Worm (Caenorhabditis elegans) whole organism, young adult: ENCODE results near the gene clk-2.

Source experiments
- C06A6.2 ChIP-seq: fragments of 200-800 bp; sonication (Bioruptor generic); conservative IDR thresholded peaks from 2 replicates; pipeline ENCODE4 v1.3.6; 2022; ENCODE audit warnings: missing genetic modification characterization, missing compliant biosample characterization
- C17E4.6 ChIP-seq: fragments of 200-800 bp; sonication (Bioruptor generic); IDR thresholded peaks from 2 replicates; pipeline ENCODE4 v1.3.6; 2022; ENCODE audit warnings: missing genetic modification reagents, missing genetic modification characterization, missing compliant biosample characterization
- F10E7.11 ChIP-seq: sonication (generic microtip); optimal IDR thresholded peaks from 2 replicates; lab custom pipeline; 2017; ENCODE audit warnings: mild to moderate bottlenecking, missing genetic modification characterization, moderate library complexity, missing compliant biosample characterization
- F22D6.2 ChIP-seq: sonication (generic microtip); optimal IDR thresholded peaks from 2 replicates; lab custom pipeline; 2016; ENCODE audit warnings: mild to moderate bottlenecking, missing genetic modification characterization, missing compliant biosample characterization
- F39B2.1 ChIP-seq: fragments of 200-800 bp; sonication (Bioruptor generic); IDR thresholded peaks from 2 replicates; pipeline ENCODE4 v1.3.6; 2022; ENCODE audit warnings: missing genetic modification reagents, missing genetic modification characterization, missing compliant biosample characterization
- F57A8.1 ChIP-seq: fragments of 200-800 bp; sonication (Bioruptor generic); optimal IDR thresholded peaks from 2 replicates; lab custom pipeline; 2018; ENCODE audit warnings: mild to moderate bottlenecking, missing genetic modification characterization, moderate library complexity, missing compliant biosample characterization
- F57C9.4 ChIP-seq: sonication (generic microtip); optimal IDR thresholded peaks from 2 replicates; lab custom pipeline; 2017; ENCODE audit warnings: mild to moderate bottlenecking, missing genetic modification characterization, missing compliant biosample characterization
- K11D2.4 ChIP-seq: fragments of 200-800 bp; sonication (Bioruptor generic); IDR thresholded peaks from 2 replicates; pipeline ENCODE4 v1.3.6; 2022; ENCODE audit warnings: missing genetic modification reagents, missing genetic modification characterization, missing compliant biosample characterization
- T26A5.8 ChIP-seq: sonication (generic microtip); optimal IDR thresholded peaks from 2 replicates; lab custom pipeline; 2016; ENCODE audit warnings: missing genetic modification characterization, missing compliant biosample characterization
- Y67H2A.10 ChIP-seq: fragments of 200-800 bp; sonication (Bioruptor generic); conservative IDR thresholded peaks from 2 replicates; pipeline ENCODE4 v1.3.6; 2022; ENCODE audit warnings: missing genetic modification reagents, missing genetic modification characterization, missing compliant biosample characterization
- Y79H2A.3 ChIP-seq: fragments of 200-800 bp; sonication (Bioruptor generic); conservative IDR thresholded peaks from 2 replicates; pipeline ENCODE4 v1.3.6; 2022; ENCODE audit warnings: missing genetic modification reagents, missing genetic modification characterization, missing compliant biosample characterization
- ZK185.1 ChIP-seq: sonication (generic microtip); optimal IDR thresholded peaks from 2 replicates; lab custom pipeline; 2016; ENCODE audit warnings: mild to moderate bottlenecking, missing genetic modification characterization, missing compliant biosample characterization; ENCODE audit not compliant: poor library complexity, severe bottlenecking
- aptf-2 ChIP-seq: fragments of 200-800 bp; sonication (Bioruptor generic); conservative IDR thresholded peaks from 2 replicates; pipeline ENCODE4 v1.3.6; 2022; ENCODE audit warnings: missing genetic modification reagents, missing genetic modification characterization, missing compliant biosample characterization
- aptf-3 ChIP-seq: fragments of 200-800 bp; sonication (Bioruptor generic); IDR thresholded peaks from 2 replicates; pipeline ENCODE4 v1.3.6; 2022; ENCODE audit warnings: missing genetic modification characterization, missing compliant biosample characterization
- athp-1 ChIP-seq: sonication (generic microtip); optimal IDR thresholded peaks from 2 replicates; lab custom pipeline; 2017; ENCODE audit warnings: mild to moderate bottlenecking, missing genetic modification characterization, missing compliant biosample characterization
- ccch-3 ChIP-seq: fragments of 200-800 bp; sonication (Bioruptor generic); optimal IDR thresholded peaks from 2 replicates; lab custom pipeline; 2018; ENCODE audit warnings: mild to moderate bottlenecking, missing genetic modification characterization, missing compliant biosample characterization
- ceh-40 ChIP-seq: fragments of 200-800 bp; sonication (Bioruptor generic); IDR thresholded peaks from 2 replicates; pipeline ENCODE4 v1.3.6; 2022; ENCODE audit warnings: missing genetic modification characterization, missing compliant biosample characterization
- ets-4 ChIP-seq: fragments of 200-800 bp; sonication (Bioruptor generic); optimal IDR thresholded peaks from 2 replicates; lab custom pipeline; 2018; ENCODE audit warnings: mild to moderate bottlenecking, missing genetic modification characterization, missing compliant biosample characterization
- him-1 ChIP-seq: sonication (generic microtip); optimal IDR thresholded peaks from 2 replicates; lab custom pipeline; 2016; ENCODE audit warnings: missing genotype, missing genetic modification reagents, missing genetic modification characterization, missing compliant biosample characterization
- hlh-26 ChIP-seq: fragments of 200-800 bp; sonication (Bioruptor generic); conservative IDR thresholded peaks from 2 replicates; pipeline ENCODE4 v1.3.6; 2022; ENCODE audit warnings: missing genetic modification reagents, missing genetic modification characterization, missing compliant biosample characterization
- let-526 ChIP-seq: fragments of 200-800 bp; sonication (Bioruptor generic); IDR thresholded peaks from 2 replicates; pipeline ENCODE4 v1.3.6; 2022; ENCODE audit warnings: missing genetic modification reagents, missing genetic modification characterization, missing compliant biosample characterization
- lin-40 ChIP-seq: sonication (generic microtip); optimal IDR thresholded peaks from 2 replicates; lab custom pipeline; 2016; ENCODE audit warnings: missing genetic modification characterization, mild to moderate bottlenecking, missing compliant biosample characterization, missing genotype, missing genetic modification reagents
- madf-10 ChIP-seq: sonication (generic microtip); optimal IDR thresholded peaks from 2 replicates; lab custom pipeline; 2016; ENCODE audit warnings: mild to moderate bottlenecking, missing genetic modification characterization, missing compliant biosample characterization
- mes-4 ChIP-seq: sonication (generic microtip); optimal IDR thresholded peaks from 2 replicates; lab custom pipeline; 2016; ENCODE audit warnings: missing genotype, missing genetic modification characterization, missing compliant biosample characterization
- nfya-1 ChIP-seq: sonication (generic microtip); optimal IDR thresholded peaks from 2 replicates; lab custom pipeline; 2017; ENCODE audit warnings: antibody characterized with exemption, missing compliant biosample characterization, missing genetic modification characterization, borderline replicate concordance; ENCODE audit not compliant: insufficient read depth
- nhr-179 ChIP-seq: sonication (generic microtip); optimal IDR thresholded peaks from 2 replicates; lab custom pipeline; 2016; ENCODE audit warnings: mild to moderate bottlenecking, missing genetic modification characterization, missing compliant biosample characterization
- pbrm-1 ChIP-seq: fragments of 200-800 bp; sonication (Bioruptor generic); IDR thresholded peaks from 2 replicates; pipeline ENCODE4 v1.3.6; 2022; ENCODE audit warnings: missing genetic modification reagents, missing genetic modification characterization, missing compliant biosample characterization
- rec-8 ChIP-seq, 2 experiments: sonication (generic microtip); optimal IDR thresholded peaks; 2 replicates each; lab custom pipeline; 2016; ENCODE audit warnings: mild to moderate bottlenecking in 2 of 2, missing genetic modification characterization in 2 of 2, missing genetic modification reagents in 2 of 2, missing genotype in 2 of 2, missing biosample characterization in 1 of 2, missing compliant biosample characterization in 1 of 2, moderate library complexity in 1 of 2
- sea-2 ChIP-seq: fragments of 200-800 bp; sonication (Bioruptor generic); IDR thresholded peaks from 2 replicates; pipeline ENCODE4 v1.3.6; 2022; ENCODE audit warnings: missing genetic modification characterization, missing compliant biosample characterization
- snpc-4 ChIP-seq, 5 experiments: fragments of 150-350 bp in 1 of 5; sonication (generic microtip) in 4 of 5; optimal IDR thresholded peaks; 2 replicates each; lab custom pipeline; 2014 to 2018; ENCODE audit warnings: missing genetic modification characterization in 5 of 5, missing biosample characterization in 3 of 5, antibody characterized with exemption in 2 of 5, mild to moderate bottlenecking in 2 of 5, missing compliant biosample characterization in 2 of 5, missing genotype in 2 of 5, moderate library complexity in 2 of 5, missing genetic modification reagents in 1 of 5
- somi-1 ChIP-seq: fragments of 200-800 bp; sonication (Bioruptor generic); optimal IDR thresholded peaks from 2 replicates; lab custom pipeline; 2018; ENCODE audit warnings: mild to moderate bottlenecking, missing genetic modification characterization, missing compliant biosample characterization
- tbx-9 ChIP-seq: sonication (generic microtip); optimal IDR thresholded peaks from 2 replicates; lab custom pipeline; 2016; ENCODE audit warnings: borderline replicate concordance, missing genetic modification characterization, inconsistent platforms, missing compliant biosample characterization
- ztf-26 ChIP-seq: sonication (generic microtip); optimal IDR thresholded peaks from 2 replicates; lab custom pipeline; 2017; ENCODE audit warnings: missing genetic modification characterization, missing compliant biosample characterization

clk-2 gene

DNA sequence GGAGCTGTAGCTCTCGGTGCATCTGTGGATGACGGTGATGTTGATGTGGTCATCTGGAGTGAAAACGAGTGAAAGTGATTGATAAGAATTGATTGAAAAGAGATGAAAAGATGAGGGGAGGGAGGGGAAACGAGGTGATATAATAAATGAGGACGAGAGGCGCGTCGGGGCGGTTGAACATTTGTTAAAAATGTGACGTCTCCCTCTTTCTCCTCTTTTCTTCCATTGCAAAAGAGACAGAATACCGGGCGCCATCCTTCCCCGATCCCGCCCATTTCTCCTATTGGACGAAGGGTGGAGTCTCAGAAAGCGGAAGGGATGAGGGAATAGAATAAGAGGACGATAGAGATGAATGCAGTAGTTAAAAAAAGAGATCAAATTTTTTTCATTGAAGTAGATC is 16.3 kb upstream of the clk-2 start:
- TF ChIP-seq lin-40 (tag; lab: Kevin White, UChicago) (no peak), F57C9.4 (no peak), snpc-4 (GFP tag; optimal IDR thresholded peaks at IDR 0.05; lab: Kevin White, UChicago) (no peak), snpc-4 (tag; optimal IDR thresholded peaks at IDR 0.05; lab: Kevin White, UChicago) (no peak)

DNA sequence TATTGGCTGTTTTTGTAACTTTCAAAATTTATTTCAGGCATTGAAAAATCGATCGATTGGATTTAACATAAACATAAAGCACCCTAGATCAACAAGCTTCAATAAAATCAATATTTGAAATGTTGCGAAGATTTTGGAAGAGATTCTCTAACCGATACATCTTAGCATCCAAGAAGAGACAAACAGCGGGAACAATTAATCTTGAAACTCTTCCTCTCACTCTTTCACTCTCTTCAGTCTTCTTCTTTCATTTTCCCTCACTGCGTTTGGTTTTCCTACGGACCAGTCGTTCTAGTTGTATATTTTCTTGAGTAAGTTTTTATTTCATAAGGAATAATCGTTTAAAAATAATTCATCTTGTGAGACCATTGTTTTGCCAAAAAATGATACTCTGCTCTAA is 14.7 kb upstream of the clk-2 start:
- TF ChIP-seq F57C9.4 (no peak), ZK185.1 (tag; lab: Kevin White, UChicago) (no peak), F10E7.11 (tag; lab: Kevin White, UChicago) (no peak), K11D2.4 (GFP tag; lab: Robert Waterston, UW) (no peak), F57A8.1 (no peak)

DNA sequence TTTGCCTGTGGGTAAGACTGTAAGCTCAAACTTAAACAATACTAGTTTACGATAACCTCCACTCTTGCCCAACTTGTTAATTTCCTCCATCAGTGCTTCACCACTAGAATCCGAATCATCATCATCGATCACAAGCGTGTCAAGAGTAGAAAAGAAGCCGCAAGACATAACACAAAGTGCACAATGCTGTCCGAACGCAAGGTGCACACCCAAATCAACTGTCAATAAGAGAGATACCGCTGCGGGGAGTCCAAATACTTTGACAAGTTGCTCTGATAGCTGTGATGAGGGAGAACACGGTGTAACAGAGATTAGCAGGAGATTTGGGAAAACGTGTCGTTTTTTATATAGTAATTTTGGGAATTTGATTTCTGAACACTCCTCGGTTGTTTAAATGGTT is 13.1 kb upstream of the clk-2 start:
- TF ChIP-seq aptf-3 (GFP tag; lab: Robert Waterston, UW) = no peak
- no peak for TF ChIP-seq nhr-179 (tag; lab: Kevin White, UChicago)
- no peak for TF ChIP-seq C06A6.2 (GFP tag; lab: Robert Waterston, UW)
- TF ChIP-seq ccch-3 (GFP tag; lab: Kevin White, UChicago) = no peak
- no peak for TF ChIP-seq rec-8 (tag; optimal IDR thresholded peaks at IDR 0.05; lab: Kevin White, UChicago)

DNA sequence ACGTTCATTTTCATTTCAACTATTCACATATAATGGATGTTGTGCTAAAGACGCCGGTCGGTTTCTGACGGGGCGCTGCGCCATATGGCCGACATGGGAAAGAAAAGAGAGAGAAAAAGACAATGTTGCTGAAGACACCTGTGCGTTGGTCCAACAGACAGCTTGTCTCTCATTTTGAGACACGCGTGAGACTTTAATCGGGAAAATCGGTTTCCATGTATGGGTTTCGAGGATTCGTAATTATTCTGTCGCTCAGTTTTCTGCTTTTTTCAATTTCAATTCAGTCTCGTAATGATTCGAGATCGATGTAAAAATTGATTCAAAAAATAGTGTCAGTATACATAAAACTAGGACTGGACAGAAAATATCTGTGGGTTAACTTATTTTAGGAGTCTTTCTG is 12.5 kb upstream of the clk-2 start:
- TF ChIP-seq tbx-9 (tag; lab: Kevin White, UChicago) (no peak), T26A5.8 (tag; lab: Kevin White, UChicago) (no peak), nfya-1 (tag; lab: Kevin White, UChicago) (no peak), athp-1 (tag; lab: Kevin White, UChicago) (no peak), pbrm-1 (GFP tag; lab: Robert Waterston, UW) (no peak), F57C9.4 (no peak), Y67H2A.10 (no peak), sea-2 (GFP tag; lab: Robert Waterston, UW) (no peak), mes-4 (tag; lab: Kevin White, UChicago) (no peak), somi-1 (no peak), let-526 (GFP tag; lab: Robert Waterston, UW) (no peak), ztf-26 (no peak), F10E7.11 (tag; lab: Kevin White, UChicago) (no peak), madf-10 (tag; lab: Kevin White, UChicago) (no peak), ceh-40 (GFP tag; lab: Robert Waterston, UW) (no peak), F22D6.2 (tag; lab: Kevin White, UChicago) (no peak), hlh-26 (GFP tag; lab: Robert Waterston, UW) (no peak)

DNA sequence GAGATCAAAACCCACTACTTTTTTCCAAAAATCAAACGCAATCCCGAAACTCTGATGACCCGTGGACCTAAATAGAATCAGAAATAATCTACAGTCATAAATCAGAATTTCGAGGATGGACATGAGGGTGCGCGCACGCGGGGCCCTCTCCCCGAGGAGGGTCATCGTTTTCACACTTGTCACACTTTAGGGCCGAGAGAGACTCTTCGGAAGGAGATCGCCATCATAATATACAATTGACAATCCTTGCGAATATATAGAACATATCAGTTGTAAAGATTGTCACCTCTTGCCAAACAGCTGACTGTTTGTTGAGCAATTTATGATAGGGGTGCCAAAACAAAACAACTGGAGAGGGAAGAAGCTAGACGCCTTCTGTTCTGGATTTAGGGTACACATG is 11.8 kb upstream of the clk-2 start:
- no peak for TF ChIP-seq T26A5.8 (tag; lab: Kevin White, UChicago)
- no peak for TF ChIP-seq aptf-2 (GFP tag; lab: Robert Waterston, UW)

DNA sequence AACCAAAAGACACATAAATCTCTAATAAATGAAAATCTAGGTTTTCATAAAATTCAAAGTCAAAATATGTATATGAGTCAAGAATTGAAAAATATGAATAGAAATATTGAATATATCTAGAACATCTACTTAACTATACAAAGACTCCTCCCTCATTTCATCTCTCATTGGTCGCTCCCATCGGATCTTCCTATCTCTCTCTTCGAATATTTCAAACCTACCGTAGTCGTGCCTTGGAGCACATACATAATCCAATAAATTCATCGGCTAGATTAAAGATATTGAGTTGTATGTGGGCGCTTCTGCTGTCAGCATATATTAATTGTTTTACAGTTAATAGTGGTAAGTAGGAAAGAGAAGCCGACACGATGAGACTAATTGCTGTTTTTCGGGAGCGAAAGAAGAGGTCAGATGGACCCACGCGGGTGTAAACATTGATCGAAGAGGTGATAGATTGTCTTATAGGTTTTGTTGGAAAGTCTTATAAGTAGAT is 8.7 kb upstream of the clk-2 start:
- TF ChIP-seq ets-4 (GFP tag; lab: Kevin White, UChicago) (no peak), Y79H2A.3 (GFP tag; lab: Robert Waterston, UW) (no peak), F39B2.1 (GFP tag; lab: Robert Waterston, UW) (no peak), him-1 (tag; lab: Kevin White, UChicago) (no peak), F57C9.4 (no peak), C17E4.6 (GFP tag; lab: Robert Waterston, UW) (no peak)
